Fruit fly (Drosophila melanogaster): ENCODE measurements around the gene Mdr65.

Gene Mdr65

dm6 chr3L:6245646-6246045 lies at the start of gene Mdr65:
TSS of gene Mdr65 (minus strand) at chr3L:6245746.
- no peak for TF ChIP-seq CG17801 (GFP tag; optimal IDR thresholded peaks at IDR 0.05; ENCODE audit: partially characterized antibody)

DNA sequence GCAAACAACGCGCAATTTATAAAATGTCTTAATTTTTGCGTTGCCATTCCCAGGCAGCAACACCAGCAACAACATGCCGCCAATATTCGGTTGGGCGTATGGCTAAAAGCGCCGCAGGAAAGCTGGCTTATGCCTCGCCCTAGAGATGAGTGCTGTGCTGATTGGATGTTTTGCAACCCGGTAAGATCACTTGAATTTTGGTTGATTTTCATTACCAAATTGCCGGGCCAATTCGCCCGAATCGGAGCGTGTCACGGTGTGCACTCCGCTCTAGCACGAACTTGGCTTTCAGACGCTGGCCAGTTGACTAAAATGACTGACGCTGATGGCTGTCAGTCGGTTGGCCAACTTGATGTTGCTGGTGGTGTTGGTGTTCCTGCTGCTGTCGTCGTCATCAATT lies 39.9 kb upstream of the Mdr65 start:
- no peak for TF ChIP-seq CG17801 (GFP tag; optimal IDR thresholded peaks at IDR 0.05; ENCODE audit: partially characterized antibody)

DNA sequence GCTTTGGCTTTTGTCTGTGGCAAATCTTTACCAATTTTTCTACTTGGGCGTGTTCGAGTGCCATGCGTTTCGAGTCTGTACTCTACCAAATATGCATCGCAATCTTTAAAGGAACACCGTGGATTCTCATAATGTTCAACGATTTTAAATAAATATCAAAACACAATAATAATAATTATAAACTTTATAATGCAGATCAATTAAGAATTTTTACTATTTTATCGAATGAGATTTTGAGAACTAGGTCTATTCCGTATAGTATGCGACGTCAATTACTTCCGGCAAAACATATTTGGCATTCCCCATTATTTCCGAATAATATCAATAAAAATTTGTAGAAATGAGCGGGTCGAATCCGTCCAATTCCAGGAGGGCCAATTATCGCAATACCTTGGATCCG lies 29.9 kb upstream of the Mdr65 start, which contains the start of gene CG43168:
CG43168 (plus strand) TSS at position 301 of the 400 bp plus-strand sequence.
- TF ChIP-seq CG17801 (GFP tag; optimal IDR thresholded peaks at IDR 0.05; ENCODE audit: partially characterized antibody), result no peak

DNA sequence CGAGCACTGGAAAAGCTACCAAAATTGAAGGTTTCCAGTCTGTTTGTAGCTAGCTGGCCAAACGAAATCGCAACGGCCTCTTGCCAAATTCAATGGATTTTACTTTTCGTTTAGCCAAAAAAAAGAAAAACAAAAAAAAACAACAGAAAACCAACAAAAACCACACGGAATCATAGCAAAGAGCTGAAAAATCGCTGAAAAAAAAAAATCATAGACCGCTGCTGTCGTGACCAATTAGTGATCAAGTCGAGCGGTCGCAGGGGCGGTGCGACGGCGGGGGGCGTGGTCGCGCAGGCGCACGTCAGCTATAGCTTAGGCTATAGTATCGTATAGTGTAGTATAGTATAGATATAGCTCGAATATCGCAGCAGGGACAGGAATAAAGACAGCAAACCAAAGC lies 29.4 kb upstream of the Mdr65 start:
- TF ChIP-seq CG17801 (GFP tag; optimal IDR thresholded peaks at IDR 0.05; ENCODE audit: partially characterized antibody), result no peak

DNA sequence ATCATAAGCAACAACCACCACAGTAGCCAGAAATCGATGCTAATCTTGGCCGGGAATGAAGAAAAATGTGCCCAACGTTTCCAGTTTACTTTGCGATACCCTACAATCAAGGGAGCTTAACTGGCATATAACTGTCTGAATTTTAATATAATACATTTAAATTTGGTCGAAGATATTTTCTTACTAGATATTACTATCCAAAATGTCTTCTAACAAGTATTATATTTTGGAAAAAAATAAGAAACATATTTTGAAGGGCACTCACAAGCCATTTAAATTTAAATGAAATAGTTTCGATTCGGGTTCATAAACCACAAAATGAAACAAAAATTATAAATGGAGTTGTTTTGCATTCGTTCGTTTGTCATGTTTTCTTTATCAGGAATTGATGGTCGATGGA lies 24.7 kb upstream of the Mdr65 start:
- TF ChIP-seq CG17801 (GFP tag; optimal IDR thresholded peaks at IDR 0.05; ENCODE audit: partially characterized antibody), result no peak

- TF ChIP-seq CG17801 (GFP tag; optimal IDR thresholded peaks at IDR 0.05; ENCODE audit: partially characterized antibody), result no peak
Measured at dm6 chr3L:6269003-6269402, 23.5 kb upstream of the Mdr65 start.

- no peak for TF ChIP-seq CG17801 (GFP tag; optimal IDR thresholded peaks at IDR 0.05; ENCODE audit: partially characterized antibody)
Measured at dm6 chr3L:6268076-6268475, 22.5 kb upstream of the Mdr65 start.

DNA sequence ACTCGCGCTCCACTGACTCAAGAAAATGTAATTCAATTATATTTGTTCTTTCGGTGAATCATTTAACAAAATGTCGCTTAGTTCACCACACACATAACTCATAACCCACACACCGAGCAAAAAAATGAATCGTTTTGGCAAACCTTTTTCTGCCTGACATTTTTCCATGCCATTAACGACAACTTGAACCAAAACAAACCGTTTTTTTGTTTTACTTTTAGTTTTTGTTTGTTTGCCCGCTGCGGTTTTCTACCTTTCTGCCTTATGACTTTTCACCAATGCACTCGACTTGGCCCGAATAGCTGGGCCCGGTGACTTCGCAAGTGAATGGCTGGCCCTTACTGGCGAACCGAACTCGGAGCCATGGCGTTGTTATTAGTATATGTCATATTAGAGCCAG lies 22.0 kb upstream of the Mdr65 start:
- no peak for TF ChIP-seq CG17801 (GFP tag; optimal IDR thresholded peaks at IDR 0.05; ENCODE audit: partially characterized antibody)

DNA sequence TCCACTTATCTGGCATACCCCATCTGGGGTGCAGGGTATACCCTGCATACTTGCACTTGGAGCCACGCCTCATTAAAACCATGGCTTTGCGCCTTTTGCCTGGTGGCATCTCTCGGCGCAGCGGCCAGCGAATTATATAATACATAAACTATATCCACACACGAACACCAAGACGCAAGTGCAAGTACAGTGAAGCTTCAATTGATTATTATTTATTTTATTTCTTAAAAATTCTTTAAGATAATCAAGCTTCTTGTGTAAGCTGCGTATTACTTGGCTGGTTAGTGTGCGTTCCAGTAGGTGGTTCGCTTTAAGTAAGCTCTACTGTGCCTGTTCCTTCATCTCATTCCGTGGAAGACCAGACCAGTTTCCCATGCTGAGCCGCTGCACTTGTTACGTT lies 20.8 kb upstream of the Mdr65 start:
- TF ChIP-seq CG17801 (GFP tag; optimal IDR thresholded peaks at IDR 0.05; ENCODE audit: partially characterized antibody), result no peak

dm6 chr3L:6263896-6264841 lies 18.6 kb upstream of the Mdr65 start:
- TF ChIP-seq CG17801 (GFP tag; optimal IDR thresholded peaks at IDR 0.05; ENCODE audit: partially characterized antibody), result no peak

dm6 chr3L:6263470-6263869 lies 17.9 kb upstream of the Mdr65 start:
- no peak for TF ChIP-seq CG17801 (GFP tag; optimal IDR thresholded peaks at IDR 0.05; ENCODE audit: partially characterized antibody)

DNA sequence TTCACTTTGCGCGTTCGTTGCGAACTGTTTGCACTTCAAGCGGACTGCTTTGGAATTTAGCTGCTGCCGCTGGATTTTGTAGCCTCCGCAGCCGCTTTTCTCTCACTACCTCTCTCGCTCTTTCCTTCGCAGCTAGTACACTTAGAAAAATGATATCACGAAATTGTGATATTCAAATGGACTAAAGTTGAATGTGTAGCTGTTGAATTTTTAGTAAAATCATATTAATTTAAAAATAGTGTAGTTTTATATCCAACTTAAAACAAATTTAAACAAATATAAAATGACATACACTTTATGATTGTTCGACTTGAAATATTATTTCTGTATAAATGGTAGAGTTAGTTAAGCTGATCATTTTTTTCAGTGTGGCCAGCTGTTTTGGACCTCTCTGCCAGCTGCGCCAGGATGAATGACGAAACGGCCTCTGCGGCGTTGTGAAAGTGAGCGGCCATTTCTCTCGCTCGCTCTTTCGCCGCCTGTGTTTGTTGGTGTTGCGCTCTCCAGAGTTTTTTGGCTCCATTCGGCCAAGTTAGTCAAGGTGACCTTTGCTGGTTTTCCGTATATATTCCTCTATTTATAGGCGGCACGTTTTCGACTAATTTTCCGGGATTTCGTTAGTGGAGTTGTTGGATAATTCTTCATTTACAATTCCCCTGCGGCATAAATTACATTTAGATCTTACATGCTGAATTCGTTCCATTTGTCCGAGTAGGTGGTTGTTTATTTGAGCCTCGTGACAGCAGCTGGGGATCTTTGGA lies 17.3 kb upstream of the Mdr65 start, which contains the start of gene Ldh:
Ldh (minus strand) TSS at position 51 of the 761 bp plus-strand sequence.
- TF ChIP-seq CG17801 (GFP tag; optimal IDR thresholded peaks at IDR 0.05; ENCODE audit: partially characterized antibody), result peak; percentile 75

- TF ChIP-seq CG17801 (GFP tag; optimal IDR thresholded peaks at IDR 0.05; ENCODE audit: partially characterized antibody), result no peak
Measured at dm6 chr3L:6262076-6262504, 16.5 kb upstream of the Mdr65 start.

dm6 chr3L:6261230-6261629 lies 15.7 kb upstream of the Mdr65 start:
- no peak for TF ChIP-seq CG17801 (GFP tag; optimal IDR thresholded peaks at IDR 0.05; ENCODE audit: partially characterized antibody)

dm6 chr3L:6258660-6259059 lies 13.1 kb upstream of the Mdr65 start, which contains the start of gene CG10163:
TSS of gene CG10163 (minus strand) at chr3L:6258760.
- no peak for TF ChIP-seq CG17801 (GFP tag; optimal IDR thresholded peaks at IDR 0.05; ENCODE audit: partially characterized antibody)
